Fruit fly (Drosophila melanogaster) whole organism, wandering third instar larva: ENCODE results near the gene Jon25Bii.

Experiments
- Abd-B ChIP-seq: fragments of >200 bp; optimal IDR thresholded peaks from 2 replicates; lab custom pipeline; 2017; ENCODE audit warnings: missing biosample characterization, missing genetic modification characterization
- CG32264 ChIP-seq: fragments of 200-800 bp; sonication (Bioruptor generic); optimal IDR thresholded peaks from 2 replicates; lab custom pipeline; 2016; ENCODE audit warnings: missing biosample characterization, missing genetic modification characterization
- CG9705 ChIP-seq: fragments of 200-800 bp; sonication (Bioruptor generic); optimal IDR thresholded peaks from 2 replicates; lab custom pipeline; 2018; ENCODE audit warnings: missing biosample characterization, mild to moderate bottlenecking, missing genetic modification characterization
- CrebA ChIP-seq: fragments of 200-800 bp; sonication (Bioruptor generic); optimal IDR thresholded peaks from 2 replicates; lab custom pipeline; 2016; ENCODE audit warnings: missing biosample characterization, mild to moderate bottlenecking, missing genetic modification characterization, borderline replicate concordance
- Dfd ChIP-seq: fragments of >200 bp; optimal IDR thresholded peaks from 2 replicates; lab custom pipeline; 2017; ENCODE audit warnings: missing biosample characterization, missing genetic modification characterization
- Dif ChIP-seq: fragments of 200-275, 200-300 bp; sonication (Bioruptor generic); optimal IDR thresholded peaks from 2 replicates; lab custom pipeline; 2018; ENCODE audit warnings: missing biosample characterization, missing genetic modification characterization; ENCODE audit not compliant: partially characterized antibody
- GATAd ChIP-seq: sonication (Bioruptor generic); optimal IDR thresholded peaks from 2 replicates; lab custom pipeline; 2016; ENCODE audit warnings: missing biosample characterization, missing genetic modification characterization
- HLH106 ChIP-seq: fragments of 200-800 bp; optimal IDR thresholded peaks from 3 replicates; lab custom pipeline; 2019; ENCODE audit warnings: missing biosample characterization, mild to moderate bottlenecking, missing genetic modification characterization, moderate library complexity
- Hnf4 ChIP-seq: fragments of 200-800 bp; sonication (Bioruptor generic); optimal IDR thresholded peaks from 2 replicates; lab custom pipeline; 2016; ENCODE audit warnings: missing biosample characterization, mild to moderate bottlenecking, missing genetic modification characterization
- Hr78 ChIP-seq: fragments of >200 bp; optimal IDR thresholded peaks from 2 replicates; lab custom pipeline; 2017; ENCODE audit warnings: missing biosample characterization, missing genetic modification characterization
- Hr83 ChIP-seq: fragments of 200-300 bp; sonication (Bioruptor generic); optimal IDR thresholded peaks from 2 replicates; lab custom pipeline; 2016; ENCODE audit warnings: missing biosample characterization, mild to moderate bottlenecking, missing genetic modification characterization, moderate library complexity; ENCODE audit not compliant: poor library complexity, severe bottlenecking
- Jra ChIP-seq: sonication (Bioruptor generic); optimal IDR thresholded peaks from 2 replicates; lab custom pipeline; 2016; ENCODE audit warnings: missing biosample characterization, missing genetic modification characterization
- Mio ChIP-seq: sonication (Bioruptor generic); optimal IDR thresholded peaks from 2 replicates; lab custom pipeline; 2016; ENCODE audit warnings: missing biosample characterization, missing genetic modification characterization
- Myc ChIP-seq: fragments of >200 bp; optimal IDR thresholded peaks from 2 replicates; lab custom pipeline; 2017
- N ChIP-seq: fragments of >200 bp; optimal IDR thresholded peaks from 2 replicates; lab custom pipeline; 2018; ENCODE audit warnings: missing biosample characterization, missing external identifiers, missing genetic modification characterization
- OdsH ChIP-seq: fragments of 200-800 bp; sonication (Bioruptor generic); optimal IDR thresholded peaks from 2 replicates; lab custom pipeline; 2016; ENCODE audit warnings: missing biosample characterization, mild to moderate bottlenecking, missing genetic modification characterization
- Rel ChIP-seq, 2 experiments: fragments of 200-800 bp; sonication (Bioruptor generic) in 1 of 2; optimal IDR thresholded peaks; 2 replicates in 1 of 2; 3 replicates in 1 of 2; lab custom pipeline; 2016 to 2019; ENCODE audit warnings: mild to moderate bottlenecking in 2 of 2, missing biosample characterization in 2 of 2, missing genetic modification characterization in 2 of 2, moderate library complexity in 1 of 2
- Sp1 ChIP-seq: fragments of 200-800 bp; sonication (Bioruptor generic); optimal IDR thresholded peaks from 3 replicates; lab custom pipeline; 2019; ENCODE audit warnings: missing biosample characterization, mild to moderate bottlenecking, missing genetic modification characterization, moderate library complexity
- Vsx2 ChIP-seq: fragments of 200-300, 225-300 bp; sonication (Bioruptor generic); optimal IDR thresholded peaks from 2 replicates; lab custom pipeline; 2018; ENCODE audit warnings: missing biosample characterization, missing genetic modification characterization; ENCODE audit not compliant: partially characterized antibody
- br ChIP-seq: fragments of 200-800 bp; sonication (Bioruptor generic); optimal IDR thresholded peaks from 2 replicates; lab custom pipeline; 2016; ENCODE audit warnings: missing biosample characterization, missing genetic modification characterization
- brk ChIP-seq: fragments of 200-800 bp; sonication (Bioruptor generic); optimal IDR thresholded peaks from 2 replicates; lab custom pipeline; 2016; ENCODE audit warnings: missing biosample characterization, mild to moderate bottlenecking, missing genetic modification characterization
- dl ChIP-seq, 2 experiments: fragments of 175-275, 200-275 bp in 1 of 2; fragments of 200-275 bp in 1 of 2; sonication (Bioruptor generic); optimal IDR thresholded peaks; lab custom pipeline; 2018; ENCODE audit warnings: mild to moderate bottlenecking in 2 of 2, missing biosample characterization in 2 of 2, missing genetic modification characterization in 2 of 2, moderate library complexity in 2 of 2; ENCODE audit not compliant: partially characterized antibody in 2 of 2, insufficient read depth in 1 of 2
- dmrt93B ChIP-seq: fragments of 200-800 bp; sonication (Bioruptor generic); optimal IDR thresholded peaks from 2 replicates; lab custom pipeline; 2018; ENCODE audit warnings: missing biosample characterization, mild to moderate bottlenecking, missing genetic modification characterization
- dsf ChIP-seq: sonication (Bioruptor generic); optimal IDR thresholded peaks from 2 replicates; lab custom pipeline; 2016; ENCODE audit warnings: missing biosample characterization, missing genetic modification characterization, borderline replicate concordance
- ey ChIP-seq: fragments of 200-800 bp; sonication (Bioruptor generic); optimal IDR thresholded peaks from 2 replicates; lab custom pipeline; 2016; ENCODE audit warnings: missing biosample characterization, missing genetic modification characterization
- foxo ChIP-seq, 2 experiments: fragments of 200-800 bp; sonication (Bioruptor generic); optimal IDR thresholded peaks; 2 replicates in 1 of 2; 3 replicates in 1 of 2; lab custom pipeline; 2016 to 2017; ENCODE audit warnings: missing biosample characterization in 2 of 2, missing genetic modification characterization in 2 of 2
- fru ChIP-seq: fragments of 200-800 bp; sonication (Bioruptor generic); optimal IDR thresholded peaks from 3 replicates; lab custom pipeline; 2016; ENCODE audit warnings: missing biosample characterization, mild to moderate bottlenecking, missing genetic modification characterization
- h ChIP-seq: fragments of 200-800 bp; sonication (Bioruptor generic); optimal IDR thresholded peaks from 3 replicates; lab custom pipeline; 2016; ENCODE audit warnings: missing biosample characterization, mild to moderate bottlenecking, missing genetic modification characterization
- jim ChIP-seq: fragments of 175-275, 200-325 bp; sonication (Bioruptor generic); optimal IDR thresholded peaks from 2 replicates; lab custom pipeline; 2016; ENCODE audit warnings: missing biosample characterization, mild to moderate bottlenecking, missing genetic modification characterization
- lola ChIP-seq: fragments of >200 bp; optimal IDR thresholded peaks from 2 replicates; lab custom pipeline; 2017; ENCODE audit warnings: missing biosample characterization, missing genetic modification characterization
- pan ChIP-seq: fragments of >200 bp; optimal IDR thresholded peaks from 2 replicates; lab custom pipeline; 2017
- psq ChIP-seq: fragments of 200-800 bp; sonication (Bioruptor generic); optimal IDR thresholded peaks from 3 replicates; lab custom pipeline; 2017; ENCODE audit warnings: missing biosample characterization, mild to moderate bottlenecking, missing genetic modification characterization, moderate library complexity
- rgr ChIP-seq: fragments of 200-800 bp; sonication (Bioruptor generic); optimal IDR thresholded peaks from 3 replicates; lab custom pipeline; 2016; ENCODE audit warnings: missing biosample characterization, mild to moderate bottlenecking, missing genetic modification characterization
- sage ChIP-seq: fragments of 200-800 bp; sonication (Bioruptor generic); optimal IDR thresholded peaks from 2 replicates; lab custom pipeline; 2016; ENCODE audit warnings: missing biosample characterization, mild to moderate bottlenecking, missing genetic modification characterization
- sv ChIP-seq: fragments of 200-800 bp; sonication (Bioruptor generic); optimal IDR thresholded peaks from 3 replicates; lab custom pipeline; 2016; ENCODE audit warnings: missing biosample characterization, missing genetic modification characterization
- tai ChIP-seq: sonication (Bioruptor generic); optimal IDR thresholded peaks from 2 replicates; lab custom pipeline; 2016; ENCODE audit warnings: missing biosample characterization, missing genetic modification characterization
- usp ChIP-seq: fragments of >200 bp; optimal IDR thresholded peaks from 2 replicates; lab custom pipeline; 2017; ENCODE audit warnings: missing biosample characterization, missing genetic modification characterization
- woc ChIP-seq: sonication (Bioruptor generic); optimal IDR thresholded peaks from 2 replicates; lab custom pipeline; 2016; ENCODE audit warnings: missing biosample characterization, mild to moderate bottlenecking, missing genetic modification characterization

The Jon25Bii gene

dm6 chr2L:4945300-4945699 lies 7.6 kb downstream of the Jon25Bii start, which contains the start of the genes mRpL24 and betaggt-I (continued):
- TF ChIP-seq Vsx2 (GFP tag; lab: Kevin White, UChicago) (no peak), brk (GFP tag; lab: Kevin White, UChicago) (peak; percentile 96), Sp1 (GFP tag; lab: Kevin White, UChicago) (peak; percentile 98), h (GFP tag; lab: Kevin White, UChicago) (peak; percentile 97), foxo (GFP tag; optimal IDR thresholded peaks at IDR 0.05; lab: Kevin White, UChicago) (peak; percentile 5 to 98), Mio (GFP tag; lab: Kevin White, UChicago) (peak; percentile 49)
- TF ChIP-seq, all 38 proteins: peak for 25

- TF ChIP-seq sage (no peak), Vsx2 (GFP tag; lab: Kevin White, UChicago) (no peak)
Measured at dm6 chr2L:4942257-4942792, 10.6 kb downstream of the Jon25Bii start, which contains the start of gene synr. Gene synr, plus strand, starts transcription at chr2L:4942742.

dm6 chr2L:4937060-4937459 lies 15.9 kb downstream of the Jon25Bii start, which contains the start of gene Sgs1:
Gene Sgs1, plus strand, starts transcription at chr2L:4937409.
- TF ChIP-seq Abd-B (GFP tag; lab: Kevin White, UChicago), result no peak
- no peak for TF ChIP-seq ey (GFP tag; lab: Kevin White, UChicago)
- TF ChIP-seq dl (GFP tag; optimal IDR thresholded peaks at IDR 0.05; lab: Kevin White, UChicago; ENCODE audit: insufficient read depth in 1 of 2, partially characterized antibody in 2 of 2), result no peak
- TF ChIP-seq lola, result no peak
- no peak for TF ChIP-seq HLH106
- no peak for TF ChIP-seq Mio (GFP tag; lab: Kevin White, UChicago)
- peak; percentile 65 for TF ChIP-seq rgr (GFP tag; lab: Kevin White, UChicago)
- TF ChIP-seq Hr78 (GFP tag; lab: Kevin White, UChicago), result no peak
- no peak for TF ChIP-seq N (GFP tag; lab: Kevin White, UChicago)
- TF ChIP-seq OdsH (GFP tag; lab: Kevin White, UChicago), result peak; percentile 48
- TF ChIP-seq Hnf4 (GFP tag; lab: Kevin White, UChicago), result peak; percentile 28
- TF ChIP-seq psq, result peak; percentile 15
- no peak for TF ChIP-seq sv (GFP tag; lab: Kevin White, UChicago)
- no peak for TF ChIP-seq Myc (lab: Kevin White, UChicago)
- TF ChIP-seq sage, result no peak
- no peak for TF ChIP-seq br (GFP tag; lab: Kevin White, UChicago)
- TF ChIP-seq foxo (GFP tag; optimal IDR thresholded peaks at IDR 0.05; lab: Kevin White, UChicago), result peak in 1 of 2 experiments; percentile 8
- TF ChIP-seq Vsx2 (GFP tag; lab: Kevin White, UChicago), result no peak
- no peak for TF ChIP-seq woc
- TF ChIP-seq Dfd (GFP tag; lab: Kevin White, UChicago), result no peak
- no peak for TF ChIP-seq dsf (GFP tag; lab: Kevin White, UChicago)
- TF ChIP-seq dmrt93B (GFP tag; lab: Kevin White, UChicago), result no peak
- no peak for TF ChIP-seq GATAd (GFP tag; lab: Kevin White, UChicago)
- no peak for TF ChIP-seq Jra (GFP tag; lab: Kevin White, UChicago)
- peak; percentile 22 for TF ChIP-seq Sp1 (GFP tag; lab: Kevin White, UChicago)
- TF ChIP-seq usp (GFP tag; lab: Kevin White, UChicago), result no peak
- peak; percentile 5 for TF ChIP-seq jim (GFP tag; lab: Kevin White, UChicago)
- TF ChIP-seq CG32264, result no peak
- TF ChIP-seq CG9705, result no peak
- peak; percentile 70 for TF ChIP-seq brk (GFP tag; lab: Kevin White, UChicago)
- no peak for TF ChIP-seq Dif
- peak; percentile 57 for TF ChIP-seq fru (GFP tag; lab: Kevin White, UChicago)
- peak; percentile 80 for TF ChIP-seq h (GFP tag; lab: Kevin White, UChicago)
- peak; percentile 95 for TF ChIP-seq Hr83 (GFP tag; lab: Kevin White, UChicago)
- TF ChIP-seq pan, result no peak
- TF ChIP-seq CrebA, result peak; percentile 2
- TF ChIP-seq tai (GFP tag; lab: Kevin White, UChicago), result no peak
- TF ChIP-seq Rel (GFP tag; optimal IDR thresholded peaks at IDR 0.05; lab: Kevin White, UChicago), result no peak
- no peak for TF ChIP-seq Rel (tag; optimal IDR thresholded peaks at IDR 0.05; lab: Kevin White, UChicago)
- TF ChIP-seq, all 38 proteins: peak for 12
